Fruit fly (Drosophila melanogaster): Measurements from ENCODE around the gene mys.

mys gene

DNA sequence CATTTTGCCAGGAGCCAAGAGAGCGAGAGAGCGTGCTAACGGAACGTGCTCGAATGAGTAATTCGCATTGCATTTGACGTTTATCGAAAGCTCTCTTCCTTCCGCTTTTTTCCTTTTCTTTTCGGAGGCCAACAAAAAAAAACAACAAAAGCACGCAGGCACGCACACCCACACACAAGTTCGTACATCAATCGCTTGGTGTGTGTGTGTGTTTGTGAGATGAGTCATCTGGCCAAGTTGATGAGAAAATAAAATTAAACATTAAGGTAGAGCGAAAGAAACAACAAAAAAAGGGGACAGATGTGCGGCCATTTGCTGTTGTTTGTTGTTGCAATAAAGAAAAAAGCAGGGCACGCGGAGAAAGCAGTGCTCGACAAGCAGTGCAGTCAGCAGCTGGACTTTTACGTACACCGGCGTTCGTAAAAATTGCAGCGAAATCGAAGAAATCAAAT, 1.8 kb downstream of the mys start:
- no peak for TF ChIP-seq CG17801 (GFP tag; optimal IDR thresholded peaks at IDR 0.05; ENCODE audit: partially characterized antibody)

dm6 chrX:8075300-8075927, 14.0 kb downstream of the mys start, which contains the start of the genes Upf2 and CG1571:
Gene Upf2, minus strand, starts transcription at chrX:8075466.
Gene CG1571, plus strand, starts transcription at chrX:8075877.
- no peak for TF ChIP-seq CG17801 (GFP tag; optimal IDR thresholded peaks at IDR 0.05; ENCODE audit: partially characterized antibody)

DNA sequence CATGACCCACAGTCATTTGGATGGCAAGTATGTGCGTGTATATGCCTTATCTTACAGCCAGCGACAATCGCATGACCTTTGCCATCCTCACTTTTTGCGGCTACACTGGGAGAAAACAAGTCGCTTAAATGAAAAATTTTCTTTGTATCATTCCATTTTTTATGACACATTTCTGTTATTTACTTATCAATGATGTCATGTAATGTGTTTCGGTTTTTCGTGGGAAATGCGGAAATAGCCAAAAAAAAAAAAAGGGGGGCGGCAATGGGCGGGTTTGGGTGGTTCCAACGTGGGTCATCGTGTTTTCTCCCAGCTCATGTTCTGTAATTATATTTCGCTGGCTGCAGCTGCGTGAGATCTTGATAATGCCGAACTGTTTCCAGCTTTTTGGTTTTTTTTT, 18.7 kb downstream of the mys start:
- no peak for TF ChIP-seq CG17801 (GFP tag; optimal IDR thresholded peaks at IDR 0.05; ENCODE audit: partially characterized antibody)

DNA sequence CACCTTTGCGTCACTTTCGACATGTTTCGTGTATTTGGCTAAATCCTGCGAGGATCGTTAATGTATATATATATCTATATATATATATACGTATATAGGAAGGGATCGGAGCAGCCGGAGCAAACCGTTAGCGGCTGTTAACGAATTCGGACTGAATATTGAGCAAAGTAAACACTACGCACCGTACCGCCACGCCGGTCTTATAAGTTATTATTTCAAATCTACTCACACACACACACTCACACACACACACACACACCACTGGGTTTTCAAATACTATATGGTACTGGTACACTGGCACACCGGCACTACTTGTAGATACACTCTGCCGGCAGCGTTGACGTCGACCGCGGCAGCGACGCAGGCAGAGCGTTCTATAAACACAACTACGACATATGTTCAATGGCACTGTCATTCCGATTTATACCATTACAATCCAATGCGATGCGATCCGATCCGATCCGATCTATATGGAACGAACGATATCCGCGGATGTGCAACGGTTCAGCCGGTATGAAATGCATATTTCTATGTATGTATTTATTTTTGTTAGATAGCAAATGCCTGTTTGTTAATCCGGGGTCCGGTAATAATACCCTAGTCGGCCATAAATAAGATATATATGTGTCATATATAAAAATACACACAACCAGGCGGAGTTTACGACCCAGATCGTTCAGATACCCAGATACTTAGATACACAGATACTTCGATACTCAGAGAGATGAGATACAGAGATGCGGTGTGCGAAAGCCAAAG, 20.2 kb downstream of the mys start, which contains the start of gene Ldsdh1:
Ldsdh1 (minus strand) TSS at position 179 of the 759 bp plus-strand sequence.
- TF ChIP-seq CG17801 (GFP tag; optimal IDR thresholded peaks at IDR 0.05; ENCODE audit: partially characterized antibody): no peak

- TF ChIP-seq CG17801 (GFP tag; optimal IDR thresholded peaks at IDR 0.05; ENCODE audit: partially characterized antibody): no peak
Observed at dm6 chrX:8087113-8087512, 25.7 kb downstream of the mys start, which contains the start of gene CG2256. Gene CG2256, minus strand, starts transcription at chrX:8087213.

dm6 chrX:8091017-8091620, 29.7 kb downstream of the mys start:
- TF ChIP-seq CG17801 (GFP tag; optimal IDR thresholded peaks at IDR 0.05; ENCODE audit: partially characterized antibody): peak; percentile 90

DNA sequence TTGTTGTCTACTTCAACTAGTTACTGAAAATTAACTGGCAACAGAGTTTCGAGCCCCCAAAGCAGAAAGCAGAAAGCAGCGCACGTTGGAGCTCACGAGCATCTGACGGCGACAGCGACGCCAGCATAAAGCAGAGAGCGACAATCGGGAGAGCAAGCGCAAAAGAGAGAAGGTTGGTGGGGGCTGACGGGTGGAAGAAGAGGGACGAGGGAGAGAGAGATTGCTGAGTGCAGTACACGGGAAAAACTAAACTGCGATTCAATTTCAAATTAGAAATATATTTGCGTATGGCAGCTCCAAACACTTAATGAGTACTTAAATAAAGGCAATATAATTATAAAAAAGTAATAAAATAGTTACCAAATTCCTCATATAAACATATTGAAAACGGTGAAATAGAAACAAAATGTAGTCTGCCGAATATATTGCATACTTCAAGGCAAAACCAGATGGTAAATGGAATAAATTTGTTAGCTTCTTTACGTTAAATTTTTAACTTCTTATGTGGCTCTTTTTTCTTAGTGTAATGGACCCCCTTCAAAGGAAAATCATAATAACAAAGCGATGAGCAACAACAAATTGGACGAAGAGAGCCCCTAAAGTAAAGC, 30.7 kb downstream of the mys start:
- TF ChIP-seq CG17801 (GFP tag; optimal IDR thresholded peaks at IDR 0.05; ENCODE audit: partially characterized antibody): peak; percentile 98

DNA sequence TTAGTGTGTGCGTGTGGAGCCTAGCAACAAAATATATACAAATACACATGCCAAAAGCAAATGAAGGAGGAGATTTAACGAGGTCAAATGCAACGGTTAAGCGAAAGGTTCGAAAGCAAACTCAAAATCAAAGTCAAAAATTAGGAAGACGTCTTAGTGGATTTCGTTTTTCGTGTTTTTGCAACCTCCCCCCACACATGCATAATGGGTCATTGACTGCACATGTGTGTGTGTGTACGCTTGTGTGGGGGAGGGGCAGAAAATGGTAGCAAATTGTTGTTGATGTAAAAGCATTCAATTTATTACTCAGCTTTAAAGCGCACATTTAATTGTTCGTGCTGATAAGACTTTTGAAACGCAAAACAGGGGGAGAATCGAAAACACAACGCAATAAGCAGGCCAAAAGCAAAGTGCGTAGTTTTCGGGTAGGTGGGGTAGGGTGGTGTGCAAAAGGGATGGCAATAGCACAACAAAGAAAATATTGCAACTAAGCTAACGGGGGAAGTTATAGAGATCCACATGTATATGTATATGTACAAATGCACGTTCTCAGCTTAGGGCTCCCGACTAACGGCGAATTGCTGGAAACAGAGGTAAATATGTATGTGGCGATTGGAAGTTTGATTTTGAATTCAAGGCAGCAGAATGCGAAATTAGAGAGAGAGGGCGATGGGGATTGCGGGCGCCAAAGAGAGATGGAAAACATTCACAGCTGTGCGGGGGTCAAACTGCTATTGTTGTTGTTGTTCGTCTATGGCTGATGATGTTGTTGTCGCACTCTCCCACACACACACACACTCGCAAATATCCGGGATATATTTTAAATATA, 31.7 kb downstream of the mys start:
- peak; percentile 22 for TF ChIP-seq CG17801 (GFP tag; optimal IDR thresholded peaks at IDR 0.05; ENCODE audit: partially characterized antibody)

DNA sequence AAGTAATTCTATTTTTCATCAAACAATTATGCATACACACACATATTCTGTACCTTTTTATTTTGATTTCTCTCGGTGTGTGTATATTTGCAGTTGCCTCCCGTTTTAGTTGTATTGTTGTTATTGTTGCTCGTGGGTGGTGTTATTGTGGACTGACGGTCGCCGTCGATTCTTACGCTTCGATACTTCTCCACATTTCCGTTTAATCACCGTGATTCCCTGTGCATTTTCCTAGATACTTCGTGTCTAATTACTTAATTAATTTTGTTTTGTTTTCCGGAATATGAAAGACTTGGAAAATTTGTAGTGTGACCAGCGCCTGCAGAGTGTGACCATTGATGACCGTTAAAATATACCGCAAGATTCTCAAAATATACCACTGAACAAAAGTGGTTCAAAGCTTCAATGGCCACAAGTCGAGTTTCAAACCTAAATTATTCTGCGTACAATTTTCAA, 32.3 kb downstream of the mys start, which contains the start of gene UbcE2H:
UbcE2H (minus strand) TSS at position 343 of the 456 bp plus-strand sequence.
- TF ChIP-seq CG17801 (GFP tag; optimal IDR thresholded peaks at IDR 0.05; ENCODE audit: partially characterized antibody): no peak

- peak; percentile 20 for TF ChIP-seq CG17801 (GFP tag; optimal IDR thresholded peaks at IDR 0.05; ENCODE audit: partially characterized antibody)
Observed at dm6 chrX:8100026-8100825, 38.8 kb downstream of the mys start.

- no peak for TF ChIP-seq CG17801 (GFP tag; optimal IDR thresholded peaks at IDR 0.05; ENCODE audit: partially characterized antibody)
Observed at dm6 chrX:8100826-8101079, 39.3 kb downstream of the mys start.

DNA sequence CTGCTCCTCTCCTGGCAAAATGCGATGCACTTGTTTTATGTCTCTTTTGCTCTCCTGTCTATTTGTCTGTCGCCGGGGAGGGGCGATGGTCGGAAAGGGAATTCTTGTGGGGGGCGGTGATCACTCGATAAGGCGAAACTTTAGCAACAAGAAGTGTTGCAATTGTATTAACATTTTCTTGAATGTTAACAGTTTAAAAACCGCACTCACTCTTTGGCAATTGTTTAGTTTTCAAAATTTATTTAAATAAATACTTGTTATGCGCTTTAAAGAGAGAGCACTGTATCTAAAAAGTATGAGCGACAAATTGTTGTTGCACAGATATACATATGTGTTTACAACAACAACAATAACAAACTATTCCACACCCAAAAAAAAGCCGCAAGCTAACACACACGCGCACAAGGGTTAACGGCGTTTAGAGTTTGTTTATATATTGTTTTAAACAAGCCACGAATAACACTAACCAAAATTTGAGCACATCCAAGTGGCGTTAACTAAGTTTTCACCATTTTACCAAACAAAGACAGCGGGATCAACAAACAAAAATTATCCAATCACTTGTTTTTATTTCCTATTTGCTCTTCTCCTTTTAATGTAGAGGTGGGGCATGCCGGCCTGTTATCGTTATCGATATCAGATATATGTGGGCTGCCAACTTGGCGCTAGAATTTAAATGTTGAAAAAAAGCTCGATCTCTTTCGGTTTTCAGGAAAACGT, 40.2 kb downstream of the mys start, which contains the start of gene CG2258:
CG2258 (minus strand) TSS at position 617 of the 720 bp plus-strand sequence.
- TF ChIP-seq CG17801 (GFP tag; optimal IDR thresholded peaks at IDR 0.05; ENCODE audit: partially characterized antibody): peak; percentile 98

Measured in ovary, adult (tissue).